Worm (Caenorhabditis elegans) whole organism, late embryonic: ENCODE measurements around the gene paa-1.

Experiments
- ceh-31 ChIP-seq: sonication (generic microtip); optimal IDR thresholded peaks from 2 replicates; lab custom pipeline; 2016; ENCODE audit warnings: missing genetic modification characterization, missing compliant biosample characterization
- ceh-48 ChIP-seq: sonication (generic microtip); optimal IDR thresholded peaks from 2 replicates; lab custom pipeline; 2016; ENCODE audit warnings: missing genetic modification characterization, inconsistent platforms, missing compliant biosample characterization
- elt-2 ChIP-seq: sonication (generic microtip); optimal IDR thresholded peaks from 2 replicates; lab custom pipeline; 2016; ENCODE audit warnings: missing genetic modification reagents, missing genetic modification characterization, missing compliant biosample characterization
- fkh-10 ChIP-seq: fragments of 150-350 bp; optimal IDR thresholded peaks from 2 replicates; lab custom pipeline; 2014; ENCODE audit warnings: missing biosample characterization, missing genetic modification reagents, missing genetic modification characterization
- pag-3 ChIP-seq: sonication (generic microtip); optimal IDR thresholded peaks from 2 replicates; lab custom pipeline; 2016; ENCODE audit warnings: missing compliant biosample characterization, missing genetic modification characterization, borderline replicate concordance

- no peak for TF ChIP-seq pag-3
- no peak for TF ChIP-seq elt-2 (tag; lab: Kevin White, UChicago)
- no peak for TF ChIP-seq ceh-31 (tag; lab: Kevin White, UChicago)
- TF ChIP-seq ceh-48 (tag; lab: Kevin White, UChicago) = no peak
- TF ChIP-seq fkh-10 = no peak
These were observed 32.6 kb upstream of the paa-1 start for ce11 chrIII:5417921-5418320.
